Worm (Caenorhabditis elegans) whole organism, mixed stage, embryonic: ENCODE results near the gene F53F1.6.

Source experiments
- blmp-1 ChIP-seq: fragments of 150-350 bp; optimal IDR thresholded peaks from 2 replicates; lab custom pipeline; 2014; ENCODE audit warnings: missing biosample characterization, missing genetic modification characterization
- elt-1 ChIP-seq: sonication (generic microtip); optimal IDR thresholded peaks from 2 replicates; lab custom pipeline; 2017; ENCODE audit warnings: missing genetic modification characterization, mild to moderate bottlenecking, missing compliant biosample characterization, antibody characterized with exemption, moderate library complexity, borderline replicate concordance; ENCODE audit not compliant: insufficient read depth
- elt-3 ChIP-seq: fragments of 150-350 bp; optimal IDR thresholded peaks from 2 replicates; lab custom pipeline; 2014; ENCODE audit warnings: missing biosample characterization, missing genetic modification characterization
- mls-2 ChIP-seq: sonication (generic microtip); optimal IDR thresholded peaks from 2 replicates; lab custom pipeline; 2016; ENCODE audit warnings: mild to moderate bottlenecking, missing genetic modification characterization, moderate library complexity, missing compliant biosample characterization
- nhr-2 ChIP-seq: fragments of 150-350 bp; optimal IDR thresholded peaks from 2 replicates; lab custom pipeline; 2014; ENCODE audit warnings: missing biosample characterization, missing genetic modification characterization
- nhr-237 ChIP-seq: fragments of 150-350 bp; optimal IDR thresholded peaks from 2 replicates; lab custom pipeline; 2014; ENCODE audit warnings: missing biosample characterization, missing genetic modification characterization
- nhr-28 ChIP-seq: fragments of 150-350 bp; optimal IDR thresholded peaks from 2 replicates; lab custom pipeline; 2014; ENCODE audit warnings: missing biosample characterization, missing genetic modification characterization
- nhr-76 ChIP-seq: sonication (generic microtip); optimal IDR thresholded peaks from 2 replicates; lab custom pipeline; 2017; ENCODE audit warnings: missing biosample characterization, missing genetic modification characterization
- pha-4 ChIP-seq: fragments of 150-350 bp; optimal IDR thresholded peaks from 2 replicates; lab custom pipeline; 2018; ENCODE audit warnings: missing biosample characterization, missing genetic modification reagents, missing genetic modification characterization
- snpc-4 ChIP-seq: fragments of 150-350 bp; optimal IDR thresholded peaks from 2 replicates; lab custom pipeline; 2014; ENCODE audit warnings: missing biosample characterization, missing genetic modification characterization
- sptf-1 ChIP-seq: sonication (generic microtip); optimal IDR thresholded peaks from 2 replicates; lab custom pipeline; 2017; ENCODE audit warnings: mild to moderate bottlenecking, missing genetic modification characterization, moderate library complexity, missing compliant biosample characterization
- unc-120 ChIP-seq: sonication (generic microtip); optimal IDR thresholded peaks from 2 replicates; lab custom pipeline; 2017; ENCODE audit warnings: missing genetic modification characterization, missing compliant biosample characterization; ENCODE audit not compliant: poor library complexity, severe bottlenecking

DNA sequence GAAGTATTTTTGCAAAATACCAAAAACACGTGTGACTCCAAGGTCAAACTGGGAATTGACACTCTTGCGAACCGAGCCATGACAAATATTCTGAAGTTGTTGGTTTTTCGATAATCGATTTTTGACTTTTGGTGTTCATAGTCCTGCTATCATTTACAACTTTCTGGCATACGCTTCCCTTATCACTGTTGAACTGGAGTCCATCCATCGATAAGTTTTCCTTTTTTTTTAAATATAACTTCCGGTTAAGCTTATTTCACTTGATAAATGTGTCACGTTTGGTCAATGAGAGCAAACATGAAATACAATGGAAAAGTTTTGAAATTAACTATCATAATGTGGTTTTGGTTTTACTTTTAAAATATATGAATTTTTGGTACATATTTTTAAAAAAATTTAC is 4.3 kb upstream of the F53F1.6 start:
- no peak for TF ChIP-seq nhr-28 (tag; lab: Kevin White, UChicago)
- TF ChIP-seq nhr-76 = no peak
- TF ChIP-seq nhr-237 (tag; lab: Kevin White, UChicago) = no peak
- TF ChIP-seq mls-2 (tag; lab: Kevin White, UChicago) = no peak
- no peak for TF ChIP-seq snpc-4 (tag; lab: Kevin White, UChicago)
- TF ChIP-seq blmp-1 (tag; lab: Kevin White, UChicago) = no peak
- TF ChIP-seq nhr-2 = no peak
- no peak for TF ChIP-seq elt-3 (tag; lab: Kevin White, UChicago)
- no peak for TF ChIP-seq pha-4 (tag; lab: Kevin White, UChicago)
- TF ChIP-seq sptf-1 (tag; lab: Kevin White, UChicago) = no peak
- no peak for TF ChIP-seq elt-1 (tag; lab: Kevin White, UChicago)
- TF ChIP-seq unc-120 (tag; lab: Kevin White, UChicago) = no peak
